Fruit fly (Drosophila melanogaster): Measurements from ENCODE around the gene Aplip1.

dm6 chr3L:1172858-1173257 lies 23.3 kb upstream of the Aplip1 start:
- no peak for TF ChIP-seq nau (GFP tag; optimal IDR thresholded peaks at IDR 0.05)
- no peak for TF ChIP-seq inv (GFP tag; IDR thresholded peaks at IDR 0.05; ENCODE audit: partially characterized antibody)
- no peak for TF ChIP-seq CG10654 (GFP tag; optimal IDR thresholded peaks at IDR 0.05)
- TF ChIP-seq CG18599 (GFP tag; optimal IDR thresholded peaks at IDR 0.05), result no peak
- TF ChIP-seq CG14860 (GFP tag; IDR thresholded peaks at IDR 0.05; ENCODE audit: partially characterized antibody), result no peak

Measured in whole organism, embryonic.